Worm (Caenorhabditis elegans): ENCODE measurements around the gene ceh-31.

Gene ceh-31

DNA sequence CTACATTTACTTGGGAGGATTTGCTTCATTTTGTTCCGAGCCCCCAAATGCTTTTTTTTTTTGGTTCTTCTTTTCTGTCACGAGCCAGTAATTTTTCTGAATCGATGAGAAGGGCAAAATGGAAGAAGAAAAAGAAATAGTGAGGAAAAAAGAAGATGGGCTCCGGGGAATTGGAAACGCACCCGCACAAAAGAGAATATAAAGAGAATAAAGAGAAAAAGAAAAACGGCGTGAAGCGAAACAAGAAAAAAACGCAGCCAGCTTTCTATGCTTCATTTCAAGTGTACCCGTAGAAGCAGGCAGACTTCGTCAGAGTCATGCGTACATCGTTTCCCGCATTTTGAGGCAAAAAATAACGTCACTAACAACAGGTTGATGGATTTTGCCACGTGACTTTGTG is 40.8 kb upstream of the ceh-31 start:
- TF ChIP-seq lin-13 (GFP tag; optimal IDR thresholded peaks at IDR 0.05) = peak; percentile 3
- no peak for TF ChIP-seq nhr-10 (tag; optimal IDR thresholded peaks at IDR 0.05)
- TF ChIP-seq mes-2 (tag; optimal IDR thresholded peaks at IDR 0.05; ENCODE audit: poor library complexity, severe bottlenecking) = peak; percentile 19
- peak in 1 of 2 experiments; percentile 64 for TF ChIP-seq mdl-1 (tag; optimal IDR thresholded peaks at IDR 0.05)
- peak; percentile 83 for TF ChIP-seq hlh-30 (tag; optimal IDR thresholded peaks at IDR 0.05; ENCODE audit: insufficient read depth)
- TF ChIP-seq fkh-10 (GFP tag; optimal IDR thresholded peaks at IDR 0.05) = peak; percentile 79
- peak; percentile 49 for TF ChIP-seq ces-1 (GFP tag; optimal IDR thresholded peaks at IDR 0.05)
- TF ChIP-seq ceh-20 (GFP tag; IDR thresholded peaks at IDR 0.05) = 0 out of 2 replicates have a peak, but pooled peaks have one; percentile 36
- TF ChIP-seq rbr-2 (tag; optimal IDR thresholded peaks at IDR 0.05) = peak; percentile 6
- TF ChIP-seq unc-62 (GFP tag; optimal IDR thresholded peaks at IDR 0.05 in 1 of 2) = peak in 1 of 2 experiments; percentile 76
- TF ChIP-seq unc-62 (tag; optimal IDR thresholded peaks at IDR 0.05) = no peak
- TF ChIP-seq R02D3.7 (tag; optimal IDR thresholded peaks at IDR 0.05) = no peak
- peak; percentile 19 for TF ChIP-seq hlh-11 (tag; optimal IDR thresholded peaks at IDR 0.05)
- TF ChIP-seq lsy-2 (tag; optimal IDR thresholded peaks at IDR 0.05) = peak; percentile 27 to 36
- TF ChIP-seq dmd-8 (GFP tag; IDR thresholded peaks at IDR 0.05) = no peak
- TF ChIP-seq skn-1 (tag; optimal IDR thresholded peaks at IDR 0.05) = no peak
- peak; percentile 15; the same call in 1 of the 2 replicates for TF ChIP-seq mdt-29 (GFP tag; IDR thresholded peaks at IDR 0.05)
- 0 out of 2 replicates have a peak, but pooled peaks have one; percentile 15 for TF ChIP-seq ZK337.2 (GFP tag; IDR thresholded peaks at IDR 0.05)
- peak in 1 of 2 experiments; percentile 66 for TF ChIP-seq hif-1 (tag; optimal IDR thresholded peaks at IDR 0.05)

DNA sequence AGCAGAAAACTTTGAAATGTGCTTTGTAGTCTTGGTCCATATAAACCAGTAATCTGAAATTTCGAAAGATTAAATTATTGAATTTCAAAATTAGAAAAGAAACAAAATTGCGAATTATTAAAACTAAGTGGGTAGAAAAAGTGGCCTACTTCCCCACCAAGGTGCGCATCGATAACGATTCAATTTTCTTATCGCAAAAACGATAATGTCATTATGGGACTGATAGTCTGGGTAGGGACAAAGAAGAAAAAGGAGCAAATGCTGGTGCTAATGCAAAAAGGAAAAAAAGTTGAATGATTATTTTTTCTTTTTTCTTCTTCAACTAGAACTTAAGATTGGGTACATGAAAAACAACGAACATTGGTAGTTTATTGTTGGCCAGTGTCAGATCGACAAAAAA is 40.4 kb upstream of the ceh-31 start, which contains the start of gene gpcp-1:
Gene gpcp-1, minus strand, starts transcription at position 53 of the 400 bp plus-strand sequence.
- TF ChIP-seq nhr-41 (GFP tag; IDR thresholded peaks at IDR 0.05) = no peak
- peak; percentile 37; the same call in 1 of the 2 replicates for TF ChIP-seq dmd-6 (GFP tag; IDR thresholded peaks at IDR 0.05)
- TF ChIP-seq nhr-28 (tag; optimal IDR thresholded peaks at IDR 0.05) = peak; percentile 46
- TF ChIP-seq ceh-82 (tag; optimal IDR thresholded peaks at IDR 0.05) = no peak
- no peak for TF ChIP-seq nhr-102 (tag; optimal IDR thresholded peaks at IDR 0.05)
- TF ChIP-seq ZK337.2 (GFP tag; IDR thresholded peaks at IDR 0.05) = no peak
- TF ChIP-seq madf-9 (GFP tag; conservative IDR thresholded peaks at IDR 0.05) = no peak
- no peak for TF ChIP-seq ama-1 (optimal IDR thresholded peaks at IDR 0.05)
- peak; percentile 30 for TF ChIP-seq nhr-77 (tag; optimal IDR thresholded peaks at IDR 0.05)
- TF ChIP-seq dpl-1 (GFP tag; optimal IDR thresholded peaks at IDR 0.05) = no peak
- no peak for TF ChIP-seq ZK546.5 (tag; optimal IDR thresholded peaks at IDR 0.05)
- TF ChIP-seq pqm-1 (tag; optimal IDR thresholded peaks at IDR 0.05) = peak; percentile 91
- no peak for TF ChIP-seq nhr-11 (tag; optimal IDR thresholded peaks at IDR 0.05)
- no peak for TF ChIP-seq Y105C5A.15 (GFP tag; IDR thresholded peaks at IDR 0.05)
- no peak for TF ChIP-seq daf-19 (GFP tag; conservative IDR thresholded peaks at IDR 0.05)
- TF ChIP-seq lim-7 (GFP tag; IDR thresholded peaks at IDR 0.05) = no peak
- TF ChIP-seq hlh-11 (tag; optimal IDR thresholded peaks at IDR 0.05) = peak; percentile 9
- TF ChIP-seq set-16 (GFP tag; IDR thresholded peaks at IDR 0.05) = no peak
- peak; percentile 18 for TF ChIP-seq dve-1 (tag; optimal IDR thresholded peaks at IDR 0.05; ENCODE audit: insufficient read depth)
- no peak for TF ChIP-seq zfp-2 (tag; optimal IDR thresholded peaks at IDR 0.05)
- TF ChIP-seq pha-4 (GFP tag; IDR thresholded peaks at IDR 0.05) = no peak
- no peak for TF ChIP-seq pha-4 (tag; optimal IDR thresholded peaks at IDR 0.05)
- TF ChIP-seq daf-8 (GFP tag; IDR thresholded peaks at IDR 0.05) = no peak
- no peak for TF ChIP-seq daf-16 (GFP tag; optimal IDR thresholded peaks at IDR 0.05)
- TF ChIP-seq daf-16 (tag; optimal IDR thresholded peaks at IDR 0.05) = peak; percentile 61
- no peak for TF ChIP-seq Y75B8A.6 (GFP tag; IDR thresholded peaks at IDR 0.05)
- peak; percentile 26 for TF ChIP-seq mes-2 (tag; optimal IDR thresholded peaks at IDR 0.05; ENCODE audit: poor library complexity, severe bottlenecking)
